Fruit fly (Drosophila melanogaster) whole organism, embryonic: ENCODE measurements around the gene CG7766.

Source experiments
- ATbp ChIP-seq: fragments of 200-800 bp; sonication (Bioruptor generic); optimal IDR thresholded peaks from 2 replicates; lab custom pipeline; 2017; ENCODE audit warnings: missing biosample characterization, mild to moderate bottlenecking, missing genetic modification characterization, missing genetic modification reagents
- Atf-2 ChIP-seq: fragments of 200-800 bp; sonication (Bioruptor generic); optimal IDR thresholded peaks from 2 replicates; lab custom pipeline; 2016; ENCODE audit warnings: missing biosample characterization, missing genetic modification characterization
- Bdp1 ChIP-seq: fragments of 200-800 bp; sonication (Bioruptor generic); optimal IDR thresholded peaks from 3 replicates; lab custom pipeline; 2016; ENCODE audit warnings: missing biosample characterization, missing genetic modification characterization
- CG11560 ChIP-seq: fragments of 200-800 bp; sonication (Bioruptor generic); IDR thresholded peaks from 3 replicates; pipeline ENCODE4 v1.3.6; 2022; ENCODE audit warnings: missing biosample characterization, missing genetic modification characterization
- CG11695 ChIP-seq: fragments of 200-800 bp; sonication (Bioruptor generic); IDR thresholded peaks from 3 replicates; pipeline ENCODE4 v1.3.6; 2022; ENCODE audit warnings: missing biosample characterization, missing genetic modification characterization
- CG13296 ChIP-seq: fragments of 200-800 bp; sonication (Bioruptor generic); optimal IDR thresholded peaks from 3 replicates; lab custom pipeline; 2018; ENCODE audit warnings: missing biosample characterization, mild to moderate bottlenecking, missing genetic modification characterization
- CG13624 ChIP-seq: fragments of 200-800 bp; sonication (Bioruptor generic); optimal IDR thresholded peaks from 2 replicates; lab custom pipeline; 2016; ENCODE audit warnings: missing biosample characterization, missing genetic modification characterization
- CG14014 ChIP-seq: fragments of 200-800 bp; sonication (Bioruptor generic); IDR thresholded peaks from 2 replicates; pipeline ENCODE4 v1.3.6; 2022; ENCODE audit warnings: missing biosample characterization, missing genetic modification characterization
- CG14860 ChIP-seq: fragments of 200-800 bp; sonication (Bioruptor generic); IDR thresholded peaks from 3 replicates; pipeline ENCODE4 v1.3.6; 2022; ENCODE audit warnings: missing biosample characterization, missing genetic modification characterization; ENCODE audit not compliant: partially characterized antibody
- CG15479 ChIP-seq: fragments of 200-800 bp; sonication (Bioruptor generic); optimal IDR thresholded peaks from 3 replicates; lab custom pipeline; 2019; ENCODE audit warnings: missing biosample characterization, mild to moderate bottlenecking, missing genetic modification characterization, moderate library complexity
- CG15696 ChIP-seq: fragments of 200-800 bp; sonication (Bioruptor generic); optimal IDR thresholded peaks from 2 replicates; lab custom pipeline; 2019; ENCODE audit warnings: missing biosample characterization, mild to moderate bottlenecking, missing genetic modification characterization, moderate library complexity
- CG31388 ChIP-seq: fragments of 200-800 bp; sonication (Bioruptor generic); optimal IDR thresholded peaks from 2 replicates; lab custom pipeline; 2016; ENCODE audit warnings: missing biosample characterization, missing genetic modification characterization
- CG32772 ChIP-seq: fragments of 200-800 bp; sonication (Bioruptor generic); IDR thresholded peaks from 2 replicates; pipeline ENCODE4 v1.3.6; 2022; ENCODE audit warnings: missing biosample characterization, missing genetic modification characterization
- CG33557 ChIP-seq: fragments of 200-800 bp; sonication (Bioruptor generic); optimal IDR thresholded peaks from 2 replicates; lab custom pipeline; 2019; ENCODE audit warnings: missing biosample characterization, mild to moderate bottlenecking, missing genetic modification characterization, moderate library complexity
- CG3726 ChIP-seq: fragments of 200-800 bp; sonication (Bioruptor generic); IDR thresholded peaks from 3 replicates; pipeline ENCODE4, ENCODE4 v1.3.6; 2022; ENCODE audit warnings: missing biosample characterization, missing genetic modification characterization
- CG4424 ChIP-seq: fragments of 200-800 bp; sonication (Bioruptor generic); optimal IDR thresholded peaks from 3 replicates; lab custom pipeline; 2016; ENCODE audit warnings: missing biosample characterization, missing genetic modification characterization
- CG5180 ChIP-seq: fragments of 200-800 bp; sonication (Bioruptor generic); optimal IDR thresholded peaks from 3 replicates; lab custom pipeline; 2017; ENCODE audit warnings: missing biosample characterization, missing genetic modification characterization, mild to moderate bottlenecking, moderate library complexity, missing genetic modification reagents
- CG7745 ChIP-seq: fragments of 200-800 bp; sonication (Bioruptor generic); optimal IDR thresholded peaks from 2 replicates; lab custom pipeline; 2018; ENCODE audit warnings: missing biosample characterization, mild to moderate bottlenecking, missing genetic modification characterization, moderate library complexity
- CG8765 ChIP-seq: fragments of 200-800 bp; sonication (Bioruptor generic); IDR thresholded peaks from 2 replicates; pipeline ENCODE4 v1.3.6; 2022; ENCODE audit warnings: missing biosample characterization, missing genetic modification characterization
- CG9215 ChIP-seq: fragments of 200-800 bp; sonication (Bioruptor generic); IDR thresholded peaks from 2 replicates; pipeline ENCODE4 v1.3.6; 2022; ENCODE audit warnings: missing biosample characterization, missing genetic modification characterization
- CG9876 ChIP-seq: fragments of 200-800 bp; sonication (Bioruptor generic); optimal IDR thresholded peaks from 2 replicates; lab custom pipeline; 2016; ENCODE audit warnings: missing biosample characterization, missing genetic modification characterization
- Deaf1 ChIP-seq: fragments of 200-800 bp; optimal IDR thresholded peaks from 3 replicates; lab custom pipeline; 2019; ENCODE audit warnings: missing biosample characterization, mild to moderate bottlenecking, missing genetic modification characterization, moderate library complexity
- Dek ChIP-seq: fragments of 200-800 bp; sonication (Bioruptor generic); optimal IDR thresholded peaks from 3 replicates; lab custom pipeline; 2019; ENCODE audit warnings: missing biosample characterization, mild to moderate bottlenecking, missing genetic modification characterization, moderate library complexity
- Fer3 ChIP-seq: fragments of 200-800 bp; sonication (Bioruptor generic); optimal IDR thresholded peaks from 2 replicates; lab custom pipeline; 2018; ENCODE audit warnings: missing biosample characterization, mild to moderate bottlenecking, missing genetic modification characterization, moderate library complexity
- Gug ChIP-seq: fragments of 200-800 bp; sonication (Bioruptor generic); IDR thresholded peaks from 4 replicates; pipeline ENCODE4 v1.3.6; 2022; ENCODE audit warnings: missing biosample characterization, missing genetic modification characterization
- Hand ChIP-seq: fragments of 200-800 bp; sonication (Bioruptor generic); optimal IDR thresholded peaks from 2 replicates; lab custom pipeline; 2017; ENCODE audit warnings: mild to moderate bottlenecking, missing biosample characterization, missing genetic modification reagents, missing genetic modification characterization
- Hmr ChIP-seq: fragments of 200-800 bp; sonication (Bioruptor generic); optimal IDR thresholded peaks from 3 replicates; lab custom pipeline; 2017; ENCODE audit warnings: mild to moderate bottlenecking, missing biosample characterization, missing genetic modification reagents, missing genetic modification characterization
- Hr3 ChIP-seq: fragments of 200-800 bp; sonication (Bioruptor generic); optimal IDR thresholded peaks from 3 replicates; lab custom pipeline; 2016; ENCODE audit warnings: missing biosample characterization, missing genetic modification characterization
- Hr39 ChIP-seq: fragments of >200 bp; optimal IDR thresholded peaks from 2 replicates; lab custom pipeline; 2017
- Kr ChIP-seq: fragments of 200-800 bp; sonication (Bioruptor generic); optimal IDR thresholded peaks from 2 replicates; lab custom pipeline; 2017; ENCODE audit warnings: missing biosample characterization, mild to moderate bottlenecking, missing genetic modification characterization
- Ptx1 ChIP-seq: fragments of 200-800 bp; sonication (Bioruptor generic); IDR thresholded peaks from 2 replicates; pipeline ENCODE4 v1.3.6; 2022; ENCODE audit warnings: missing biosample characterization, missing genetic modification characterization
- Ravus ChIP-seq: fragments of 200-800 bp; sonication (Bioruptor generic); IDR thresholded peaks from 2 replicates; pipeline ENCODE4 v1.3.6; 2022; ENCODE audit warnings: missing biosample characterization, missing genetic modification characterization
- Sry-β ChIP-seq: fragments of 200-800 bp; sonication (Bioruptor generic); optimal IDR thresholded peaks from 2 replicates; lab custom pipeline; 2018; ENCODE audit warnings: missing biosample characterization, mild to moderate bottlenecking, missing genetic modification characterization, moderate library complexity
- cas ChIP-seq: fragments of 200-800 bp; sonication (Bioruptor generic); IDR thresholded peaks from 2 replicates; pipeline ENCODE4 v1.3.6; 2022; ENCODE audit warnings: missing biosample characterization, missing genetic modification characterization
- corto ChIP-seq: fragments of 200-800 bp; sonication (Bioruptor generic); optimal IDR thresholded peaks from 2 replicates; lab custom pipeline; 2016; ENCODE audit warnings: missing biosample characterization, mild to moderate bottlenecking, missing genetic modification characterization, moderate library complexity
- dan ChIP-seq: fragments of 200-800 bp; sonication (Bioruptor generic); IDR thresholded peaks from 2 replicates; pipeline ENCODE4 v1.3.6; 2022; ENCODE audit warnings: missing biosample characterization, missing genetic modification characterization
- disco-r ChIP-seq: fragments of 200-800 bp; sonication (Bioruptor generic); optimal IDR thresholded peaks from 2 replicates; lab custom pipeline; 2016; ENCODE audit warnings: missing biosample characterization, missing genetic modification characterization
- her ChIP-seq: fragments of 200-800 bp; sonication (Bioruptor generic); optimal IDR thresholded peaks from 2 replicates; lab custom pipeline; 2016; ENCODE audit warnings: missing biosample characterization, missing genetic modification characterization
- lab ChIP-seq: fragments of 200-800 bp; sonication (Bioruptor generic); optimal IDR thresholded peaks from 3 replicates; lab custom pipeline; 2017; ENCODE audit warnings: missing biosample characterization, missing genetic modification characterization, mild to moderate bottlenecking, moderate library complexity, missing genetic modification reagents
- lov ChIP-seq, 2 experiments: fragments of 200-800 bp in 1 of 2; fragments of >200 bp in 1 of 2; sonication (Bioruptor generic) in 1 of 2; IDR thresholded peaks in 1 of 2; optimal IDR thresholded peaks in 1 of 2; 2 replicates in 1 of 2; 3 replicates in 1 of 2; pipeline versions ENCODE4 v1.3.6 to Lab custom; 2017 to 2022; ENCODE audit warnings: missing biosample characterization in 1 of 2, missing genetic modification characterization in 1 of 2
- nerfin-1 ChIP-seq: fragments of 200-800 bp; sonication (Bioruptor generic); optimal IDR thresholded peaks from 3 replicates; lab custom pipeline; 2019; ENCODE audit warnings: missing biosample characterization, mild to moderate bottlenecking, missing genetic modification characterization, moderate library complexity
- pita ChIP-seq: fragments of 200-800 bp; sonication (Bioruptor generic); optimal IDR thresholded peaks from 2 replicates; lab custom pipeline; 2017; ENCODE audit warnings: missing biosample characterization, mild to moderate bottlenecking, missing genetic modification characterization
- pum ChIP-seq: fragments of 200-800 bp; sonication (Bioruptor generic); optimal IDR thresholded peaks from 2 replicates; lab custom pipeline; 2016; ENCODE audit warnings: missing biosample characterization, missing genetic modification characterization
- row ChIP-seq: fragments of 200-800 bp; sonication (Bioruptor generic); IDR thresholded peaks from 3 replicates; pipeline ENCODE4 v1.3.6; 2022; ENCODE audit warnings: missing biosample characterization, missing genetic modification characterization
- sens-2 ChIP-seq: fragments of 200-800 bp; sonication (Bioruptor generic); IDR thresholded peaks from 2 replicates; pipeline ENCODE4 v1.3.6; 2022; ENCODE audit warnings: missing biosample characterization, missing genetic modification characterization
- slou ChIP-seq: fragments of 200-800 bp; sonication (Bioruptor generic); optimal IDR thresholded peaks from 3 replicates; lab custom pipeline; 2016; ENCODE audit warnings: missing biosample characterization, missing genetic modification characterization
- sqz ChIP-seq: fragments of 200-800 bp; sonication (Bioruptor generic); optimal IDR thresholded peaks from 3 replicates; lab custom pipeline; 2018; ENCODE audit warnings: missing biosample characterization, mild to moderate bottlenecking, missing genetic modification characterization
- toy ChIP-seq: fragments of 200-800 bp; sonication (Bioruptor generic); IDR thresholded peaks from 2 replicates; pipeline ENCODE4 v1.3.6; 2022; ENCODE audit warnings: missing biosample characterization, missing genetic modification characterization
- unc-4 ChIP-seq: fragments of 200-800 bp; sonication (Bioruptor generic); IDR thresholded peaks from 2 replicates; pipeline ENCODE4 v1.3.6; 2022; ENCODE audit warnings: missing biosample characterization, missing genetic modification characterization; ENCODE audit not compliant: partially characterized antibody
- vvl ChIP-seq: fragments of 200-800 bp; sonication (Bioruptor generic); IDR thresholded peaks from 2 replicates; pipeline ENCODE4 v1.3.6; 2022; ENCODE audit warnings: missing biosample characterization, missing genetic modification characterization

The CG7766 gene

dm6 chrX:9136776-9137550, 33.4 kb upstream of the CG7766 start (continued):
- no peak for TF ChIP-seq lov (optimal IDR thresholded peaks at IDR 0.05; lab: Kevin White, UChicago)
- no peak; the same call in 2 of the 3 replicates for TF ChIP-seq lov (GFP tag; IDR thresholded peaks at IDR 0.05; lab: Robert Waterston, UW)
- TF ChIP-seq Ravus (GFP tag; lab: Robert Waterston, UW) = no peak
- no peak for TF ChIP-seq CG15479 (GFP tag; lab: Kevin White, UChicago)
- peak; percentile 62 for TF ChIP-seq vvl (GFP tag; lab: Robert Waterston, UW)
- TF ChIP-seq CG15696 (tag; lab: Kevin White, UChicago) = peak; percentile 21
- TF ChIP-seq dan (GFP tag; lab: Robert Waterston, UW) = no peak
- TF ChIP-seq CG32772 (GFP tag; lab: Robert Waterston, UW) = no peak
- peak; percentile 2 for TF ChIP-seq Dek (tag; lab: Kevin White, UChicago)
- TF ChIP-seq CG5180 (GFP tag; lab: Kevin White, UChicago) = peak; percentile 53
- TF ChIP-seq Kr (GFP tag; lab: Kevin White, UChicago) = no peak
- peak; percentile 23; the same call in 2 of the 4 replicates for TF ChIP-seq Gug
- TF ChIP-seq CG33557 (GFP tag; lab: Kevin White, UChicago) = no peak
- peak; percentile 54 for TF ChIP-seq ATbp
- TF ChIP-seq disco-r (GFP tag; lab: Kevin White, UChicago) = no peak
- TF ChIP-seq CG9876 (GFP tag; lab: Kevin White, UChicago) = no peak
- TF ChIP-seq sens-2 = no peak
- peak; percentile 60; the same call in 1 of the 3 replicates for TF ChIP-seq CG11695 (GFP tag; lab: Robert Waterston, UW)
- TF ChIP-seq Deaf1 (tag; lab: Kevin White, UChicago) = peak; percentile 11
- TF ChIP-seq CG14014 (GFP tag; lab: Robert Waterston, UW) = no peak
- no peak for TF ChIP-seq pita (GFP tag; lab: Kevin White, UChicago)
- TF ChIP-seq Hr39 (lab: Kevin White, UChicago) = no peak
- TF ChIP-seq lab (GFP tag; lab: Kevin White, UChicago) = peak; percentile 45
- no peak for TF ChIP-seq nerfin-1 (tag; lab: Kevin White, UChicago)
- TF ChIP-seq row (GFP tag; lab: Robert Waterston, UW) = peak; percentile 65
- TF ChIP-seq CG31388 (GFP tag; lab: Kevin White, UChicago) = no peak
- TF ChIP-seq CG14860 = no peak
- no peak for TF ChIP-seq corto (GFP tag; lab: Kevin White, UChicago)
- peak; percentile 38 for TF ChIP-seq Hr3 (GFP tag; lab: Kevin White, UChicago)
- no peak for TF ChIP-seq Atf-2 (GFP tag; lab: Kevin White, UChicago)
- no peak for TF ChIP-seq CG7745 (tag; lab: Kevin White, UChicago)
- no peak for TF ChIP-seq Hand (GFP tag; lab: Kevin White, UChicago)
- peak; percentile 7 for TF ChIP-seq Hmr (GFP tag; lab: Kevin White, UChicago)
- no peak for TF ChIP-seq Sry-β
- no peak for TF ChIP-seq unc-4 (GFP tag; lab: Robert Waterston, UW)
- no peak for TF ChIP-seq CG3726
- TF ChIP-seq her = peak; percentile 8
- peak; percentile 68 for TF ChIP-seq Ptx1 (GFP tag; lab: Robert Waterston, UW)
- TF ChIP-seq CG4424 (GFP tag; lab: Kevin White, UChicago) = peak; percentile 49
- no peak for TF ChIP-seq Bdp1 (GFP tag; lab: Kevin White, UChicago)
- no peak for TF ChIP-seq CG9215 (GFP tag; lab: Robert Waterston, UW)
- peak; percentile 38 for TF ChIP-seq pum (GFP tag; lab: Kevin White, UChicago)
- no peak for TF ChIP-seq CG13296 (GFP tag; lab: Kevin White, UChicago)
- TF ChIP-seq CG11560 (tag; lab: Robert Waterston, UW) = no peak
- TF ChIP-seq CG13624 (GFP tag; lab: Kevin White, UChicago) = peak; percentile 19
- peak; percentile 16 for TF ChIP-seq Fer3 (tag; lab: Kevin White, UChicago)
- TF ChIP-seq toy (GFP tag; lab: Robert Waterston, UW) = no peak
- no peak for TF ChIP-seq sqz (GFP tag; lab: Kevin White, UChicago)
- TF ChIP-seq slou = no peak
- no peak for TF ChIP-seq cas (GFP tag; lab: Robert Waterston, UW)
- TF ChIP-seq CG8765 (GFP tag; lab: Robert Waterston, UW) = no peak
